Worm (Caenorhabditis elegans) whole organism, young adult: ENCODE measurements around the gene C12D5.10.

Experiments used
- B0019.2 ChIP-seq: fragments of 200-800 bp; sonication (Bioruptor generic); conservative IDR thresholded peaks from 2 replicates; pipeline ENCODE4 v1.3.6; 2022; ENCODE audit warnings: missing genetic modification reagents, missing genetic modification characterization, missing compliant biosample characterization
- B0336.3 ChIP-seq: fragments of 200-800 bp; sonication (Bioruptor generic); IDR thresholded peaks from 2 replicates; pipeline ENCODE4 v1.3.6; 2022; ENCODE audit warnings: missing genetic modification characterization, missing compliant biosample characterization
- C06A6.2 ChIP-seq: fragments of 200-800 bp; sonication (Bioruptor generic); conservative IDR thresholded peaks from 2 replicates; pipeline ENCODE4 v1.3.6; 2022; ENCODE audit warnings: missing genetic modification characterization, missing compliant biosample characterization
- C17E4.6 ChIP-seq: fragments of 200-800 bp; sonication (Bioruptor generic); IDR thresholded peaks from 2 replicates; pipeline ENCODE4 v1.3.6; 2022; ENCODE audit warnings: missing genetic modification reagents, missing genetic modification characterization, missing compliant biosample characterization
- F52B5.7 ChIP-seq: sonication (generic microtip); optimal IDR thresholded peaks from 2 replicates; lab custom pipeline; 2016; ENCODE audit warnings: mild to moderate bottlenecking, missing genetic modification characterization, missing compliant biosample characterization
- F57A8.1 ChIP-seq: fragments of 200-800 bp; sonication (Bioruptor generic); optimal IDR thresholded peaks from 2 replicates; lab custom pipeline; 2018; ENCODE audit warnings: mild to moderate bottlenecking, missing genetic modification characterization, moderate library complexity, missing compliant biosample characterization
- F57C9.4 ChIP-seq: sonication (generic microtip); optimal IDR thresholded peaks from 2 replicates; lab custom pipeline; 2017; ENCODE audit warnings: mild to moderate bottlenecking, missing genetic modification characterization, missing compliant biosample characterization
- K12H6.12 ChIP-seq: fragments of 200-800 bp; sonication (Bioruptor generic); optimal IDR thresholded peaks from 2 replicates; lab custom pipeline; 2018; ENCODE audit warnings: mild to moderate bottlenecking, missing genetic modification characterization, missing compliant biosample characterization
- Y53F4B.3 ChIP-seq: fragments of 200-800 bp; sonication (Bioruptor generic); IDR thresholded peaks from 2 replicates; pipeline ENCODE4 v1.3.6; 2022; ENCODE audit warnings: missing genetic modification reagents, missing genetic modification characterization, missing compliant biosample characterization
- Y53G8AR.9 ChIP-seq: fragments of 200-800 bp; sonication (Bioruptor generic); conservative IDR thresholded peaks from 2 replicates; pipeline ENCODE4 v1.3.6; 2022; ENCODE audit warnings: missing genetic modification reagents, missing genetic modification characterization, missing compliant biosample characterization
- Y95B8A.8 ChIP-seq: fragments of 200-800 bp; sonication (Bioruptor generic); IDR thresholded peaks from 2 replicates; pipeline ENCODE4 v1.3.6; 2022; ENCODE audit warnings: missing genetic modification reagents, missing genetic modification characterization, missing compliant biosample characterization
- aptf-2 ChIP-seq: fragments of 200-800 bp; sonication (Bioruptor generic); conservative IDR thresholded peaks from 2 replicates; pipeline ENCODE4 v1.3.6; 2022; ENCODE audit warnings: missing genetic modification reagents, missing genetic modification characterization, missing compliant biosample characterization
- attf-6 ChIP-seq: fragments of 200-800 bp; sonication (Bioruptor generic); IDR thresholded peaks from 2 replicates; pipeline ENCODE4 v1.3.6; 2022; ENCODE audit warnings: missing genetic modification reagents, missing genetic modification characterization, missing compliant biosample characterization
- cebp-1 ChIP-seq, 2 experiments: fragments of 200-800 bp in 1 of 2; sonication (Bioruptor generic) in 1 of 2; sonication (generic microtip) in 1 of 2; IDR thresholded peaks in 1 of 2; optimal IDR thresholded peaks in 1 of 2; 2 replicates each; pipeline versions ENCODE4 v1.3.6 to Lab custom; 2017 to 2022; ENCODE audit warnings: missing compliant biosample characterization in 2 of 2, missing genetic modification characterization in 2 of 2, mild to moderate bottlenecking in 1 of 2, missing genetic modification reagents in 1 of 2, moderate library complexity in 1 of 2
- ceh-100 ChIP-seq: fragments of 200-800 bp; sonication (Bioruptor generic); IDR thresholded peaks from 2 replicates; pipeline ENCODE4 v1.3.6; 2022; ENCODE audit warnings: missing genetic modification reagents, missing genetic modification characterization, missing compliant biosample characterization
- ceh-27 ChIP-seq: fragments of 200-800 bp; sonication (Bioruptor generic); optimal IDR thresholded peaks from 2 replicates; lab custom pipeline; 2018; ENCODE audit warnings: mild to moderate bottlenecking, missing genetic modification characterization, moderate library complexity, missing compliant biosample characterization
- ceh-40 ChIP-seq: fragments of 200-800 bp; sonication (Bioruptor generic); IDR thresholded peaks from 2 replicates; pipeline ENCODE4 v1.3.6; 2022; ENCODE audit warnings: missing genetic modification characterization, missing compliant biosample characterization
- dox-1 ChIP-seq: fragments of 200-800 bp; sonication (Bioruptor generic); IDR thresholded peaks from 2 replicates; pipeline ENCODE4 v1.3.6; 2022; ENCODE audit warnings: missing genetic modification reagents, missing genetic modification characterization, missing compliant biosample characterization
- dpff-1 ChIP-seq: sonication (generic microtip); optimal IDR thresholded peaks from 2 replicates; lab custom pipeline; 2017; ENCODE audit warnings: mild to moderate bottlenecking, missing genetic modification characterization, missing compliant biosample characterization
- egl-18 ChIP-seq: fragments of 200-800 bp; sonication (Bioruptor generic); IDR thresholded peaks from 2 replicates; pipeline ENCODE4 v1.3.6; 2022; ENCODE audit warnings: missing genetic modification reagents, missing genetic modification characterization, missing compliant biosample characterization
- egl-44 ChIP-seq: fragments of 200-800 bp; sonication (Bioruptor generic); IDR thresholded peaks from 2 replicates; pipeline ENCODE4 v1.3.6; 2022; ENCODE audit warnings: missing genetic modification reagents, missing genetic modification characterization, missing compliant biosample characterization
- ets-4 ChIP-seq: fragments of 200-800 bp; sonication (Bioruptor generic); optimal IDR thresholded peaks from 2 replicates; lab custom pipeline; 2018; ENCODE audit warnings: mild to moderate bottlenecking, missing genetic modification characterization, missing compliant biosample characterization
- hlh-12 ChIP-seq: sonication (generic microtip); optimal IDR thresholded peaks from 2 replicates; lab custom pipeline; 2016; ENCODE audit warnings: missing genetic modification characterization, missing compliant biosample characterization
- hmg-1.2 ChIP-seq: fragments of 200-800 bp; sonication (Bioruptor generic); IDR thresholded peaks from 2 replicates; pipeline ENCODE4 v1.3.6; 2022; ENCODE audit warnings: missing genetic modification reagents, missing genetic modification characterization, missing compliant biosample characterization
- hmg-20 ChIP-seq: fragments of 200-800 bp; sonication (Bioruptor generic); IDR thresholded peaks from 2 replicates; pipeline ENCODE4 v1.3.6; 2022; ENCODE audit warnings: missing genetic modification reagents, missing genetic modification characterization, missing compliant biosample characterization
- hsf-1 ChIP-seq: fragments of 200-800 bp; sonication (Bioruptor generic); IDR thresholded peaks from 2 replicates; pipeline ENCODE4 v1.3.6; 2022; ENCODE audit warnings: missing genetic modification reagents, missing genetic modification characterization, missing compliant biosample characterization
- let-526 ChIP-seq: fragments of 200-800 bp; sonication (Bioruptor generic); IDR thresholded peaks from 2 replicates; pipeline ENCODE4 v1.3.6; 2022; ENCODE audit warnings: missing genetic modification reagents, missing genetic modification characterization, missing compliant biosample characterization
- let-607 ChIP-seq, 2 experiments: fragments of 200-800 bp in 1 of 2; sonication (Bioruptor generic) in 1 of 2; sonication (generic microtip) in 1 of 2; optimal IDR thresholded peaks; 2 replicates each; lab custom pipeline; 2016 to 2018; ENCODE audit warnings: mild to moderate bottlenecking in 2 of 2, missing compliant biosample characterization in 2 of 2, missing genetic modification characterization in 2 of 2, moderate library complexity in 2 of 2, missing genotype in 1 of 2
- lin-35 ChIP-seq, 3 experiments: fragments of 150-350 bp in 2 of 3; sonication (generic microtip) in 1 of 3; optimal IDR thresholded peaks; 2 replicates each; lab custom pipeline; 2014 to 2018; ENCODE audit warnings: missing biosample characterization in 3 of 3, missing genetic modification characterization in 3 of 3, missing genetic modification reagents in 3 of 3
- lin-40 ChIP-seq: sonication (generic microtip); optimal IDR thresholded peaks from 2 replicates; lab custom pipeline; 2016; ENCODE audit warnings: missing genetic modification characterization, mild to moderate bottlenecking, missing compliant biosample characterization, missing genotype, missing genetic modification reagents
- lin-54 ChIP-seq: fragments of 200-800 bp; sonication (Bioruptor generic); optimal IDR thresholded peaks from 2 replicates; lab custom pipeline; 2018; ENCODE audit warnings: mild to moderate bottlenecking, missing genetic modification characterization, missing compliant biosample characterization
- lir-1 ChIP-seq: fragments of 200-800 bp; sonication (Bioruptor generic); conservative IDR thresholded peaks from 2 replicates; pipeline ENCODE4 v1.3.6; 2022; ENCODE audit warnings: missing genetic modification reagents, missing genetic modification characterization, missing compliant biosample characterization
- madf-6 ChIP-seq: fragments of 200-800 bp; sonication (Bioruptor generic); IDR thresholded peaks from 2 replicates; pipeline ENCODE4 v1.3.6; 2022; ENCODE audit warnings: missing genetic modification reagents, missing genetic modification characterization, missing compliant biosample characterization
- mcd-1 ChIP-seq: fragments of 200-800 bp; sonication (Bioruptor generic); IDR thresholded peaks from 2 replicates; pipeline ENCODE4 v1.3.6; 2022; ENCODE audit warnings: missing genetic modification reagents, missing genetic modification characterization, missing compliant biosample characterization
- mel-28 ChIP-seq: sonication (generic microtip); optimal IDR thresholded peaks from 2 replicates; lab custom pipeline; 2016; ENCODE audit warnings: borderline replicate concordance, mild to moderate bottlenecking, missing genetic modification characterization, missing compliant biosample characterization
- nfya-2 ChIP-seq: fragments of 200-800 bp; sonication (Bioruptor generic); IDR thresholded peaks from 2 replicates; pipeline ENCODE4 v1.3.6; 2022; ENCODE audit warnings: missing genetic modification reagents, missing genetic modification characterization, missing compliant biosample characterization
- nfyb-1 ChIP-seq: fragments of 200-800 bp; sonication (Bioruptor generic); IDR thresholded peaks from 2 replicates; pipeline ENCODE4 v1.3.6; 2022; ENCODE audit warnings: missing genetic modification reagents, missing genetic modification characterization, missing compliant biosample characterization
- nhr-120 ChIP-seq: fragments of 200-800 bp; sonication (Bioruptor generic); IDR thresholded peaks from 2 replicates; pipeline ENCODE4 v1.3.6; 2022; ENCODE audit warnings: missing genetic modification characterization, missing compliant biosample characterization
- nhr-90 ChIP-seq: sonication (generic microtip); optimal IDR thresholded peaks from 2 replicates; lab custom pipeline; 2016; ENCODE audit warnings: missing genotype, mild to moderate bottlenecking, missing genetic modification characterization, missing compliant biosample characterization
- pha-4 ChIP-seq: fragments of 150-350 bp; sonication (generic microtip); optimal IDR thresholded peaks from 2 replicates; lab custom pipeline; 2014; ENCODE audit warnings: missing biosample characterization, missing genetic modification reagents, missing genetic modification characterization
- rpc-1 ChIP-seq, 2 experiments: fragments of 150-350 bp in 1 of 2; sonication (generic microtip) in 1 of 2; optimal IDR thresholded peaks; 2 replicates each; lab custom pipeline; 2014 to 2018; ENCODE audit warnings: missing biosample characterization in 1 of 2, missing genetic modification characterization in 1 of 2, missing genetic modification reagents in 1 of 2, missing genotype in 1 of 2
- sdz-38 ChIP-seq: sonication (generic microtip); optimal IDR thresholded peaks from 2 replicates; lab custom pipeline; 2016; ENCODE audit warnings: missing genotype, missing genetic modification characterization, missing compliant biosample characterization
- sea-2 ChIP-seq: fragments of 200-800 bp; sonication (Bioruptor generic); IDR thresholded peaks from 2 replicates; pipeline ENCODE4 v1.3.6; 2022; ENCODE audit warnings: missing genetic modification characterization, missing compliant biosample characterization
- snpc-3.4 ChIP-seq: sonication (generic microtip); optimal IDR thresholded peaks from 2 replicates; lab custom pipeline; 2017; ENCODE audit warnings: missing genetic modification characterization, mild to moderate bottlenecking, missing compliant biosample characterization, antibody characterized with exemption, moderate library complexity, missing genotype, missing genetic modification reagents
- tbp1 ChIP-seq: fragments of 200-800 bp; sonication (Bioruptor generic); optimal IDR thresholded peaks from 2 replicates; lab custom pipeline; 2018; ENCODE audit warnings: mild to moderate bottlenecking, missing genetic modification characterization, missing compliant biosample characterization
- tbx-9 ChIP-seq: sonication (generic microtip); optimal IDR thresholded peaks from 2 replicates; lab custom pipeline; 2016; ENCODE audit warnings: borderline replicate concordance, missing genetic modification characterization, inconsistent platforms, missing compliant biosample characterization
- tlf-1 ChIP-seq: fragments of 200-800 bp; sonication (Bioruptor generic); optimal IDR thresholded peaks from 2 replicates; lab custom pipeline; 2018; ENCODE audit warnings: mild to moderate bottlenecking, missing genetic modification characterization, missing compliant biosample characterization
- ztf-6 ChIP-seq: fragments of 200-800 bp; sonication (Bioruptor generic); IDR thresholded peaks from 2 replicates; pipeline ENCODE4 v1.3.6; 2022; ENCODE audit warnings: missing genetic modification reagents, missing genetic modification characterization, missing compliant biosample characterization

The C12D5.10 gene

DNA sequence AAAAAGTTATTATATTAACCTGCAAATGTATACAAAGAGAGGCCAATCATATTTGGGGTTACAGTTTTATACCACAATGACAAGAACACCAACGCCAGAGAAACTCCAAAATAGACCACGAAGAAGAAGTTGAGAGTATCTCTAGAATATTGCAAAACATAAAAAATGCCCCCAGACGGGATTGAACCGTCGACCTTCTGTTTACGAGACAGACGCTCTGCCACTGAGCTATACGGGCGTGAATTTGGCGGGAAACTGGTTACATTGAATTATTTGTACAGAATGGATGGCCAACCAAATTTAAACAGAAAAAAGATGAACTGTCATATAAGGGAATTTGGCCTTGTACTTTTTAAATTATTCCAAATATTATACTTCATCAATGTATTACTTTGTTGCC lies 37.2 kb upstream of the C12D5.10 start (continued):
- no peak for TF ChIP-seq hmg-20 (GFP tag; lab: Robert Waterston, UW)
- TF ChIP-seq egl-44 (GFP tag; lab: Robert Waterston, UW) = no peak
- no peak for TF ChIP-seq Y53G8AR.9
- TF ChIP-seq B0019.2 (GFP tag; lab: Robert Waterston, UW) = no peak
- no peak for TF ChIP-seq C17E4.6 (GFP tag; lab: Robert Waterston, UW)
- no peak for TF ChIP-seq F57C9.4 (tag; lab: Kevin White, UChicago)
- TF ChIP-seq Y53F4B.3 = no peak
- peak; percentile 57; the same call in 1 of the 2 replicates for TF ChIP-seq hsf-1
- no peak for TF ChIP-seq tbx-9 (tag; lab: Kevin White, UChicago)
- TF ChIP-seq F52B5.7 = no peak
- TF ChIP-seq rpc-1 (optimal IDR thresholded peaks at IDR 0.05; lab: Kevin White, UChicago) = peak; percentile 54
- TF ChIP-seq rpc-1 (tag; optimal IDR thresholded peaks at IDR 0.05; lab: Kevin White, UChicago) = peak; percentile 74
- no peak for TF ChIP-seq ets-4 (GFP tag; lab: Kevin White, UChicago)
- no peak for TF ChIP-seq egl-18 (GFP tag; lab: Robert Waterston, UW)
- TF ChIP-seq nfya-2 = no peak
- TF ChIP-seq dox-1 = peak; percentile 45; the same call in 1 of the 2 replicates
- no peak for TF ChIP-seq lin-40 (tag; lab: Kevin White, UChicago)
- TF ChIP-seq madf-6 (GFP tag; lab: Robert Waterston, UW) = peak; percentile 44; the same call in 1 of the 2 replicates
- TF ChIP-seq mcd-1 (GFP tag; lab: Robert Waterston, UW) = no peak
- TF ChIP-seq lin-35 (GFP tag; optimal IDR thresholded peaks at IDR 0.05; lab: Kevin White, UChicago) = no peak
- TF ChIP-seq let-607 (tag; optimal IDR thresholded peaks at IDR 0.05; lab: Kevin White, UChicago) = no peak
- no peak for TF ChIP-seq let-526 (GFP tag; lab: Robert Waterston, UW)
- no peak for TF ChIP-seq cebp-1 (GFP tag; IDR thresholded peaks at IDR 0.05; lab: Robert Waterston, UW)
- peak; percentile 47 for TF ChIP-seq cebp-1 (tag; optimal IDR thresholded peaks at IDR 0.05; lab: Kevin White, UChicago)
- 0 out of 2 replicates have a peak, but pooled peaks have one; percentile 18 for TF ChIP-seq B0336.3
- TF ChIP-seq pha-4 = no peak
- TF ChIP-seq sdz-38 (tag; lab: Kevin White, UChicago) = no peak
- no peak for TF ChIP-seq tlf-1
- TF ChIP-seq lir-1 (GFP tag; lab: Robert Waterston, UW) = no peak
- TF ChIP-seq sea-2 (GFP tag; lab: Robert Waterston, UW) = no peak
- TF ChIP-seq hlh-12 = no peak
- TF ChIP-seq ceh-100 (GFP tag; lab: Robert Waterston, UW) = no peak
- TF ChIP-seq F57A8.1 (GFP tag; lab: Kevin White, UChicago) = no peak
- no peak for TF ChIP-seq aptf-2 (GFP tag; lab: Robert Waterston, UW)
- TF ChIP-seq nfyb-1 (GFP tag; lab: Robert Waterston, UW) = peak; percentile 53; the same call in 1 of the 2 replicates
- TF ChIP-seq tbp1 (GFP tag; lab: Kevin White, UChicago) = peak; percentile 86
- peak; percentile 22 for TF ChIP-seq ceh-27 (GFP tag; lab: Kevin White, UChicago)
- TF ChIP-seq dpff-1 (tag; lab: Kevin White, UChicago) = no peak
- peak; percentile 29 for TF ChIP-seq lin-54 (GFP tag; lab: Kevin White, UChicago)
- TF ChIP-seq nhr-90 = peak; percentile 35
- TF ChIP-seq ceh-40 = no peak
- TF ChIP-seq snpc-3.4 (tag; lab: Kevin White, UChicago) = peak; percentile 30
- no peak for TF ChIP-seq nhr-120
- no peak for TF ChIP-seq Y95B8A.8 (GFP tag; lab: Robert Waterston, UW)
- peak; percentile 42; the same call in 1 of the 2 replicates for TF ChIP-seq hmg-1.2 (GFP tag; lab: Robert Waterston, UW)
- peak; percentile 49 for TF ChIP-seq K12H6.12 (tag; lab: Kevin White, UChicago)
- no peak for TF ChIP-seq ztf-6
- TF ChIP-seq attf-6 (GFP tag; lab: Robert Waterston, UW) = no peak
- TF ChIP-seq C06A6.2 (GFP tag; lab: Robert Waterston, UW) = no peak
- TF ChIP-seq mel-28 (tag; lab: Kevin White, UChicago) = no peak
